Worm (Caenorhabditis elegans): ENCODE results near the gene mif-1.

- TF ChIP-seq pqm-1 (tag; optimal IDR thresholded peaks at IDR 0.05) (no peak), snpc-4 (tag; optimal IDR thresholded peaks at IDR 0.05) (no peak), egl-13 (tag; optimal IDR thresholded peaks at IDR 0.05) (no peak), irx-1 (tag; optimal IDR thresholded peaks at IDR 0.05) (no peak), aha-1 (tag; optimal IDR thresholded peaks at IDR 0.05) (no peak), mab-9 (GFP tag; IDR thresholded peaks at IDR 0.05) (no peak), lsy-2 (tag; optimal IDR thresholded peaks at IDR 0.05) (no peak), nhr-12 (tag; optimal IDR thresholded peaks at IDR 0.05) (no peak), egl-27 (tag; optimal IDR thresholded peaks at IDR 0.05) (no peak), fos-1 (tag; optimal IDR thresholded peaks at IDR 0.05) (no peak), skn-1 (tag; optimal IDR thresholded peaks at IDR 0.05) (no peak), nhr-76 (tag; optimal IDR thresholded peaks at IDR 0.05) (no peak), tbx-2 (tag; optimal IDR thresholded peaks at IDR 0.05) (no peak)
Observed at ce11 chrIII:11856852-11857251, 8.9 kb downstream of the mif-1 start.

Measured in whole organism, L1 larva.